Fruit fly (Drosophila melanogaster) whole organism, embryonic: ENCODE measurements around the gene CG15528.

Source experiments
- Antp ChIP-seq: fragments of 200-800 bp; sonication (Bioruptor generic); optimal IDR thresholded peaks from 3 replicates; lab custom pipeline; 2016; ENCODE audit warnings: missing biosample characterization, missing genetic modification characterization
- B-H2 ChIP-seq: fragments of 200-800 bp; sonication (Bioruptor generic); optimal IDR thresholded peaks from 2 replicates; lab custom pipeline; 2018; ENCODE audit warnings: missing biosample characterization, mild to moderate bottlenecking, missing genetic modification characterization
- Blimp-1 ChIP-seq: fragments of 200-800 bp; sonication (Bioruptor generic); optimal IDR thresholded peaks from 3 replicates; lab custom pipeline; 2018; ENCODE audit warnings: missing biosample characterization, missing genetic modification characterization, mild to moderate bottlenecking, moderate library complexity, missing genetic modification reagents
- CG11093 ChIP-seq: fragments of 200-800 bp; sonication (Bioruptor generic); IDR thresholded peaks from 3 replicates; pipeline ENCODE4 v1.3.6; 2022; ENCODE audit warnings: missing biosample characterization, missing genetic modification characterization
- CG14050 ChIP-seq: fragments of 200-800 bp; sonication (Bioruptor generic); IDR thresholded peaks from 3 replicates; pipeline ENCODE4 v1.3.6; 2022; ENCODE audit warnings: missing biosample characterization, missing genetic modification characterization
- CG14965 ChIP-seq: fragments of 200-800 bp; sonication (Bioruptor generic); optimal IDR thresholded peaks from 2 replicates; lab custom pipeline; 2016; ENCODE audit warnings: missing biosample characterization, missing genetic modification characterization, borderline replicate concordance
- CG15073 ChIP-seq: fragments of 200-800 bp; sonication (Bioruptor generic); optimal IDR thresholded peaks from 2 replicates; lab custom pipeline; 2016; ENCODE audit warnings: missing biosample characterization, missing genetic modification characterization
- CG15269 ChIP-seq: fragments of 200-800 bp; sonication (Bioruptor generic); optimal IDR thresholded peaks from 2 replicates; lab custom pipeline; 2018; ENCODE audit warnings: missing biosample characterization, mild to moderate bottlenecking, missing genetic modification characterization, moderate library complexity
- CG17359 ChIP-seq: fragments of 200-800 bp; sonication (Bioruptor generic); optimal IDR thresholded peaks from 3 replicates; lab custom pipeline; 2018; ENCODE audit warnings: missing biosample characterization, mild to moderate bottlenecking, missing genetic modification characterization, moderate library complexity
- CG30431 ChIP-seq: fragments of 200-800 bp; sonication (Bioruptor generic); optimal IDR thresholded peaks from 2 replicates; lab custom pipeline; 2017; ENCODE audit warnings: missing biosample characterization, missing genetic modification characterization
- CG31365 ChIP-seq: fragments of 200-800 bp; sonication (Bioruptor generic); optimal IDR thresholded peaks from 2 replicates; lab custom pipeline; 2018; ENCODE audit warnings: missing biosample characterization, mild to moderate bottlenecking, missing genetic modification characterization
- CG34422 ChIP-seq: fragments of 200-800 bp; sonication (Bioruptor generic); IDR thresholded peaks from 3 replicates; pipeline ENCODE4 v1.3.6; 2022; ENCODE audit warnings: missing biosample characterization, missing genetic modification characterization
- CG6254 ChIP-seq: fragments of 200-800 bp; sonication (Bioruptor generic); optimal IDR thresholded peaks from 3 replicates; lab custom pipeline; 2017; ENCODE audit warnings: mild to moderate bottlenecking, missing biosample characterization, missing genetic modification reagents, missing genetic modification characterization
- CG6272 ChIP-seq: fragments of 200-800 bp; sonication (Bioruptor generic); IDR thresholded peaks from 2 replicates; pipeline ENCODE4 v1.3.6; 2022; ENCODE audit warnings: missing biosample characterization, missing genetic modification characterization
- CG6654 ChIP-seq: fragments of 200-800 bp; sonication (Bioruptor generic); optimal IDR thresholded peaks from 2 replicates; lab custom pipeline; 2017; ENCODE audit warnings: missing biosample characterization, mild to moderate bottlenecking, missing genetic modification characterization
- CG7928 ChIP-seq: fragments of 200-800 bp; sonication (Bioruptor generic); optimal IDR thresholded peaks from 2 replicates; lab custom pipeline; 2017; ENCODE audit warnings: missing biosample characterization, mild to moderate bottlenecking, missing genetic modification characterization
- CG7963 ChIP-seq: fragments of 200-800 bp; sonication (Bioruptor generic); IDR thresholded peaks from 3 replicates; pipeline ENCODE4 v1.3.6; 2022; ENCODE audit warnings: missing biosample characterization, missing genetic modification characterization; ENCODE audit not compliant: partially characterized antibody
- CG7987 ChIP-seq: fragments of 200-800 bp; sonication (Bioruptor generic); optimal IDR thresholded peaks from 2 replicates; lab custom pipeline; 2018; ENCODE audit warnings: missing biosample characterization, mild to moderate bottlenecking, missing genetic modification characterization, moderate library complexity
- CrebB ChIP-seq: fragments of 200-800 bp; sonication (Bioruptor generic); optimal IDR thresholded peaks from 3 replicates; lab custom pipeline; 2018; ENCODE audit warnings: missing biosample characterization, mild to moderate bottlenecking, missing genetic modification characterization
- Dip2 ChIP-seq: fragments of 200-800 bp; sonication (Bioruptor generic); IDR thresholded peaks from 2 replicates; pipeline ENCODE4 v1.3.6; 2022; ENCODE audit warnings: missing biosample characterization, missing genetic modification characterization
- Gug ChIP-seq: fragments of 200-800 bp; sonication (Bioruptor generic); IDR thresholded peaks from 4 replicates; pipeline ENCODE4 v1.3.6; 2022; ENCODE audit warnings: missing biosample characterization, missing genetic modification characterization
- HHEX ChIP-seq: fragments of 200-800 bp; sonication (Bioruptor generic); optimal IDR thresholded peaks from 3 replicates; lab custom pipeline; 2017; ENCODE audit warnings: missing biosample characterization, mild to moderate bottlenecking, missing genetic modification characterization, missing genetic modification reagents
- HmgD ChIP-seq: fragments of 200-800 bp; sonication (Bioruptor generic); optimal IDR thresholded peaks from 3 replicates; lab custom pipeline; 2016; ENCODE audit warnings: missing biosample characterization, missing genetic modification characterization
- Mrtf ChIP-seq: fragments of 200-800 bp; sonication (Bioruptor generic); IDR thresholded peaks from 3 replicates; pipeline ENCODE4 v1.3.6; 2022; ENCODE audit warnings: missing biosample characterization, missing genetic modification characterization
- Neu2 ChIP-seq: fragments of 200-800 bp; sonication (Bioruptor generic); optimal IDR thresholded peaks from 3 replicates; lab custom pipeline; 2016; ENCODE audit warnings: missing biosample characterization, missing genetic modification characterization, borderline replicate concordance
- Oli ChIP-seq: fragments of 200-800 bp; sonication (Bioruptor generic); optimal IDR thresholded peaks from 2 replicates; lab custom pipeline; 2018; ENCODE audit warnings: missing biosample characterization, mild to moderate bottlenecking, missing genetic modification characterization, moderate library complexity
- Scr ChIP-seq: fragments of 200-800 bp; sonication (Bioruptor generic); IDR thresholded peaks from 2 replicates; pipeline ENCODE4 v1.3.6; 2022; ENCODE audit warnings: missing biosample characterization, missing genetic modification characterization; ENCODE audit not compliant: partially characterized antibody
- abd-A ChIP-seq: fragments of 200-800 bp; sonication (Bioruptor generic); optimal IDR thresholded peaks from 3 replicates; lab custom pipeline; 2019; ENCODE audit warnings: missing biosample characterization, mild to moderate bottlenecking, missing genetic modification characterization, moderate library complexity
- ash1 ChIP-seq: fragments of 200-800 bp; sonication (Bioruptor generic); optimal IDR thresholded peaks from 2 replicates; lab custom pipeline; 2018; ENCODE audit warnings: missing biosample characterization, mild to moderate bottlenecking, missing genetic modification characterization
- bbx ChIP-seq: fragments of 200-800 bp; sonication (Bioruptor generic); IDR thresholded peaks from 2 replicates; pipeline ENCODE4 v1.3.6; 2022; ENCODE audit warnings: missing biosample characterization, missing genetic modification characterization; ENCODE audit not compliant: partially characterized antibody
- cad ChIP-seq: fragments of >200 bp; optimal IDR thresholded peaks from 2 replicates; lab custom pipeline; 2017; ENCODE audit warnings: missing biosample characterization, missing genetic modification characterization
- cato ChIP-seq: fragments of 200-800 bp; sonication (Bioruptor generic); optimal IDR thresholded peaks from 2 replicates; lab custom pipeline; 2016; ENCODE audit warnings: missing biosample characterization, missing genetic modification characterization, borderline replicate concordance
- crc ChIP-seq: fragments of 200-800 bp; sonication (Bioruptor generic); optimal IDR thresholded peaks from 2 replicates; lab custom pipeline; 2016; ENCODE audit warnings: missing biosample characterization, missing genetic modification characterization
- dm ChIP-seq: fragments of 200-800 bp; sonication (Bioruptor generic); optimal IDR thresholded peaks from 3 replicates; lab custom pipeline; 2016; ENCODE audit warnings: missing biosample characterization, missing genetic modification characterization
- dmrt99B ChIP-seq: fragments of 200-800 bp; sonication (Bioruptor generic); optimal IDR thresholded peaks from 2 replicates; lab custom pipeline; 2018; ENCODE audit warnings: missing biosample characterization, mild to moderate bottlenecking, missing genetic modification characterization, moderate library complexity
- eve ChIP-seq, 2 experiments: fragments of >200 bp; optimal IDR thresholded peaks; 2 replicates each; lab custom pipeline; 2017; ENCODE audit warnings: missing biosample characterization in 2 of 2, missing genetic modification characterization in 2 of 2
- eyg ChIP-seq: fragments of 200-800 bp; sonication (Bioruptor generic); optimal IDR thresholded peaks from 3 replicates; lab custom pipeline; 2016; ENCODE audit warnings: missing biosample characterization, missing genetic modification characterization
- gsb-n ChIP-seq: fragments of 200-800 bp; sonication (Bioruptor generic); optimal IDR thresholded peaks from 3 replicates; lab custom pipeline; 2018; ENCODE audit warnings: missing biosample characterization, mild to moderate bottlenecking, missing genetic modification characterization
- pho ChIP-seq: fragments of 200-800 bp; sonication (Bioruptor generic); optimal IDR thresholded peaks from 2 replicates; lab custom pipeline; 2016; ENCODE audit warnings: missing biosample characterization, missing genetic modification characterization
- phol ChIP-seq: fragments of 200-800 bp; sonication (Bioruptor generic); optimal IDR thresholded peaks from 3 replicates; lab custom pipeline; 2018; ENCODE audit warnings: missing biosample characterization, mild to moderate bottlenecking, missing genetic modification characterization, moderate library complexity
- pros ChIP-seq: fragments of 200-800 bp; sonication (Bioruptor generic); optimal IDR thresholded peaks from 3 replicates; lab custom pipeline; 2019; ENCODE audit warnings: missing biosample characterization, mild to moderate bottlenecking, missing genetic modification characterization, moderate library complexity
- run ChIP-seq: fragments of 200-800 bp; sonication (Bioruptor generic); optimal IDR thresholded peaks from 3 replicates; lab custom pipeline; 2018; ENCODE audit warnings: missing biosample characterization, mild to moderate bottlenecking, missing genetic modification characterization
- shn ChIP-seq: fragments of 200-800 bp; sonication (Bioruptor generic); optimal IDR thresholded peaks from 3 replicates; lab custom pipeline; 2016; ENCODE audit warnings: missing biosample characterization, missing genetic modification characterization
- sna ChIP-seq: fragments of 200-800 bp; sonication (Bioruptor generic); IDR thresholded peaks from 2 replicates; pipeline ENCODE4 v1.3.6; 2022; ENCODE audit warnings: missing biosample characterization, missing genetic modification characterization; ENCODE audit not compliant: partially characterized antibody
- sr ChIP-seq: fragments of 200-800 bp; sonication (Bioruptor generic); IDR thresholded peaks from 3 replicates; pipeline ENCODE4 v1.3.6; 2022; ENCODE audit warnings: missing biosample characterization, missing genetic modification characterization
- stwl ChIP-seq: fragments of 200-800 bp; sonication (Bioruptor generic); optimal IDR thresholded peaks from 3 replicates; lab custom pipeline; 2018; ENCODE audit warnings: missing biosample characterization, mild to moderate bottlenecking, missing genetic modification characterization, moderate library complexity
- tgo ChIP-seq: fragments of 200-800 bp; sonication (Bioruptor generic); IDR thresholded peaks from 3 replicates; pipeline ENCODE4 v1.3.6; 2022; ENCODE audit warnings: missing biosample characterization, missing genetic modification characterization
- zen2 ChIP-seq: fragments of 200-800 bp; sonication (Bioruptor generic); IDR thresholded peaks from 3 replicates; pipeline ENCODE4 v1.3.6; 2022; ENCODE audit warnings: missing biosample characterization, missing genetic modification characterization; ENCODE audit not compliant: partially characterized antibody

CG15528 gene

DNA sequence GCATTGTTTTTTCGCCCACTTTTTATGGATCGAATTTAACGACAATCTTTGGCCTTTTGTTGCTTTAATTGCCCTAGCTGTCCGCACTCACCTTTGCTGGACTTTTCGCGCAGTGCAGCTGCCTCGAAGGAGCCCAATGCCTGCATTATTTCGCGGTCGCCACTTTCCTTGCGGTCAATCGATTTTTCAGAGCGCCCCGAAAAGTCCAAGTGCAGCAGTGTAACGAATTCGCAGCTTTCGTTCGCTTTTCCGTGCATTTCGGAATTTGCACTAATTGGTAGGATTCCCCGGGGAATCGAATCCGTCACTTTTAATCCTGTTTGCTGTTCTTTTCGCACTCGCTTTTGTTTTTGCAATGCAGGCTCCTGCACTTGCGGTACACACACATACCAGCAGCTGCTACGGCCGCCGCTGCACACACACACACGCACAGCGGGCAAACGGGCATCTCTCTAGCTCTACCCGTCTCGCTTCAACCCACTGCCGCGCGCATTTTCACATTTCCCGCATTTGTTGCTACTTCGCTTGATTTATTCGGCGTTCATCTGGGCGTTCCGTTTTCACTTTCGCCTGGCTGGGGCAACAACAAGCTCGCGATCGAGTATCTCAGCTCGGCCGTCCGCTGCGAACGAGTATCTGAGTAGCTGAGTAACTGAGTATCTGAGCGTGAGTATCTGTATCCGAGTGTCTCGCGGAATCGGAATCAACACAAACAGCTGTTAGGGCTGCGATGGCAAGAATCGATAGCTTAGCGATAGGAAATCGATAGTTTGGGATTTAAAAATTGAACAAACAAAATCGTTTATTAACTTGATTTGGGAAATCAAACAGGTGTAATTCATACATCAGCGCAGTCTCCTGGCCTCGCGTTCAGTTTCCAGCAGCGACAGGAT lies 30.1 kb downstream of the CG15528 start, which contains the start of gene Mgat2 (continued):
- peak; percentile 41 for TF ChIP-seq B-H2 (GFP tag; lab: Kevin White, UChicago)
- TF ChIP-seq CG7928 = no peak
- TF ChIP-seq crc (GFP tag; lab: Kevin White, UChicago) = no peak
- peak; percentile 39 for TF ChIP-seq stwl (tag; lab: Kevin White, UChicago)
- peak; percentile 79; the same call in 1 of the 3 replicates for TF ChIP-seq CG34422
- TF ChIP-seq CG6272 (GFP tag; lab: Robert Waterston, UW) = no peak
- TF ChIP-seq HHEX = peak; percentile 18
- TF ChIP-seq HmgD (GFP tag; lab: Kevin White, UChicago) = peak; percentile 51
- TF ChIP-seq CG15073 (GFP tag; lab: Kevin White, UChicago) = no peak
- TF ChIP-seq Blimp-1 = peak; percentile 100
- TF ChIP-seq CG14050 (GFP tag; lab: Robert Waterston, UW) = no peak
- TF ChIP-seq CG11093 (GFP tag; lab: Robert Waterston, UW) = no peak
- TF ChIP-seq CG6654 (GFP tag; lab: Kevin White, UChicago) = no peak
- peak; percentile 86 for TF ChIP-seq bbx (GFP tag; lab: Robert Waterston, UW)
- peak; percentile 62 for TF ChIP-seq pros (GFP tag; lab: Kevin White, UChicago)
- TF ChIP-seq run (tag; lab: Kevin White, UChicago) = no peak
- peak; percentile 33 for TF ChIP-seq gsb-n
- no peak for TF ChIP-seq Neu2 (GFP tag; lab: Kevin White, UChicago)
- no peak for TF ChIP-seq Dip2 (GFP tag; lab: Robert Waterston, UW)
- TF ChIP-seq eve (GFP tag; optimal IDR thresholded peaks at IDR 0.05; lab: Kevin White, UChicago) = no peak
- no peak for TF ChIP-seq Mrtf
- no peak for TF ChIP-seq cad (GFP tag; lab: Kevin White, UChicago)
- 0 out of 3 replicates have a peak, but pooled peaks have one; percentile 35 for TF ChIP-seq sr (GFP tag; lab: Robert Waterston, UW)
- peak; percentile 42 for TF ChIP-seq CG31365 (tag; lab: Kevin White, UChicago)
- peak; percentile 62 for TF ChIP-seq ash1 (GFP tag; lab: Kevin White, UChicago)
- TF ChIP-seq CG6254 = peak; percentile 63
- peak; percentile 91 for TF ChIP-seq sna (GFP tag; lab: Robert Waterston, UW)
- peak; percentile 47 for TF ChIP-seq CrebB (tag; lab: Kevin White, UChicago)
- TF ChIP-seq cato = no peak
- TF ChIP-seq Oli (tag; lab: Kevin White, UChicago) = no peak
- TF ChIP-seq eyg (GFP tag; lab: Kevin White, UChicago) = peak; percentile 35
- no peak for TF ChIP-seq Antp (GFP tag; lab: Kevin White, UChicago)
- TF ChIP-seq pho (GFP tag; lab: Kevin White, UChicago) = no peak
- peak; percentile 96 for TF ChIP-seq abd-A (tag; lab: Kevin White, UChicago)
- peak; percentile 90 for TF ChIP-seq zen2 (GFP tag; lab: Robert Waterston, UW)
- no peak for TF ChIP-seq CG17359 (tag; lab: Kevin White, UChicago)
- no peak for TF ChIP-seq dmrt99B (tag; lab: Kevin White, UChicago)
- no peak for TF ChIP-seq CG30431 (GFP tag; lab: Kevin White, UChicago)
- TF ChIP-seq tgo = no peak
- no peak for TF ChIP-seq shn
- no peak for TF ChIP-seq phol (tag; lab: Kevin White, UChicago)
- peak; percentile 82 for TF ChIP-seq CG7963 (GFP tag; lab: Robert Waterston, UW)
- peak; percentile 91 for TF ChIP-seq Scr (GFP tag; lab: Robert Waterston, UW)
- peak; percentile 8 for TF ChIP-seq dm (GFP tag; lab: Kevin White, UChicago)
- peak; percentile 15 for TF ChIP-seq CG14965
- TF ChIP-seq Gug (GFP tag; lab: Robert Waterston, UW) = no peak
- peak; percentile 75 for TF ChIP-seq CG7987
- TF ChIP-seq CG15269 (tag; lab: Kevin White, UChicago) = no peak
